Fruit fly (Drosophila melanogaster): Measurements from ENCODE around the gene CG14120.

The CG14120 gene

dm6 chr3L:12884680-12885079 lies at the start of gene CG14120:
Gene CG14120, plus strand, starts transcription at chr3L:12885039.
- TF ChIP-seq CrebA (GFP tag; optimal IDR thresholded peaks at IDR 0.05; ENCODE audit: borderline replicate concordance) (no peak), foxo (GFP tag; optimal IDR thresholded peaks at IDR 0.05) (no peak), GATAd (GFP tag; optimal IDR thresholded peaks at IDR 0.05) (no peak), Vsx2 (GFP tag; optimal IDR thresholded peaks at IDR 0.05; ENCODE audit: partially characterized antibody) (no peak), Myc (optimal IDR thresholded peaks at IDR 0.05) (no peak), Hr78 (GFP tag; optimal IDR thresholded peaks at IDR 0.05) (no peak), fru (GFP tag; optimal IDR thresholded peaks at IDR 0.05) (no peak), Abd-B (GFP tag; optimal IDR thresholded peaks at IDR 0.05) (no peak), Dfd (GFP tag; optimal IDR thresholded peaks at IDR 0.05) (no peak), dl (GFP tag; optimal IDR thresholded peaks at IDR 0.05; ENCODE audit: insufficient read depth in 1 of 2, partially characterized antibody in 2 of 2) (no peak), Jra (GFP tag; optimal IDR thresholded peaks at IDR 0.05) (no peak), lola (GFP tag; optimal IDR thresholded peaks at IDR 0.05) (no peak), psq (GFP tag; optimal IDR thresholded peaks at IDR 0.05) (no peak), jim (GFP tag; optimal IDR thresholded peaks at IDR 0.05) (no peak), CG32264 (GFP tag; optimal IDR thresholded peaks at IDR 0.05) (no peak)

DNA sequence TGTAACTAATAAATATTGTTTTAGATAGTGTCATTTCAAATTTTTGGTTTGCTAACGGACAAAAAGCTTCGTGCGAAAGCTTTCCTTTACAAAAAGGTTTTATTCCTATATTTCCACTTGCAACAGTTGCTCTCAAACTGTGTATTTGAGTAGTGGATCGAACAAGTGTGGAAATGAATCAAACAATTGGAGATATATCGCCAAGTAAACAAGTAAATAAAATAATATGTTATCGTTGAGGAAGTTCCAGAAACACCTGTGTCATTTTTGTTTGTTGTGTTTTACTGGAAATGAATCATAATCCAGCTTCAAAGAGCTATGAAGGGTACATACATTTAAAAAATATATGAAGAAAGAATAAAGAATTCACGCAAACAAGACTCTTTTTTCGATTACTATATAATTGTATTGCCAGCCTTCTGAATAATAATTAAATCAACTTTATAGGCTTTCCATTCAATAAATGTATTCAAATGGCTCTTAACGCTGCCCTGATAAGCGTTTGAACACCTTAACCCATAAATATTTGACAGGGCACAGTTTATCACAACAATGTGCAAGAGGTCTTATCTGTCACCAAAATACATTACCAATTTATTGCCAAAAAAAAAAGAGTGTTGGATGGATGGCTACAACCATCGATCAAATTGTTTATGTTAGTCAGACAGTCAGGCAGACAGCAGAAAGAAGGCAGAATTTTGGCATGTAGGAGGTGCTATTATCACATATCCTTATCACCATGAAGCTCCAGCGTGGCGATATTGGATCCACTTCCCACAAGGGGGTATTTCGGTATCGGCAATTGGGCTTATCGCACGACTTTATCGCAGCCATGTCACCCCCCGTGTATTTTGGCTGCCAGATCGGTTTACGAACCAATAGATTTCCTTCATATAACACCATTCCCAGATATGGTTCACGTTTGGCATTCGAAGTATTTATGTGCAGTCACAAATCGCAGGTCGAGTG lies 49.0 kb upstream of the CG14120 start:
- TF ChIP-seq Mio (GFP tag; optimal IDR thresholded peaks at IDR 0.05) = no peak
- TF ChIP-seq Rel (GFP tag; optimal IDR thresholded peaks at IDR 0.05) = no peak
- peak; percentile 28 for TF ChIP-seq Rel (tag; optimal IDR thresholded peaks at IDR 0.05)
- TF ChIP-seq Myc (optimal IDR thresholded peaks at IDR 0.05) = peak; percentile 67
- TF ChIP-seq pan (optimal IDR thresholded peaks at IDR 0.05) = no peak
- no peak for TF ChIP-seq Abd-B (GFP tag; optimal IDR thresholded peaks at IDR 0.05)
- TF ChIP-seq rgr (GFP tag; optimal IDR thresholded peaks at IDR 0.05) = peak; percentile 18
- no peak for TF ChIP-seq psq (GFP tag; optimal IDR thresholded peaks at IDR 0.05)

dm6 chr3L:12837196-12837720 lies 47.6 kb upstream of the CG14120 start:
- TF ChIP-seq Rel (GFP tag; optimal IDR thresholded peaks at IDR 0.05) = no peak
- peak; percentile 38 for TF ChIP-seq Rel (tag; optimal IDR thresholded peaks at IDR 0.05)
- TF ChIP-seq fru (GFP tag; optimal IDR thresholded peaks at IDR 0.05) = no peak

- TF ChIP-seq Dfd (GFP tag; optimal IDR thresholded peaks at IDR 0.05) = no peak
These were observed 45.0 kb upstream of the CG14120 start for dm6 chr3L:12839882-12840281.

dm6 chr3L:12841459-12841858 lies 43.4 kb upstream of the CG14120 start:
- no peak for TF ChIP-seq CG32264 (GFP tag; optimal IDR thresholded peaks at IDR 0.05)
- TF ChIP-seq N (GFP tag; optimal IDR thresholded peaks at IDR 0.05) = no peak
- TF ChIP-seq psq (GFP tag; optimal IDR thresholded peaks at IDR 0.05) = no peak
- no peak for TF ChIP-seq dsf (GFP tag; optimal IDR thresholded peaks at IDR 0.05; ENCODE audit: borderline replicate concordance)
- no peak for TF ChIP-seq fru (GFP tag; optimal IDR thresholded peaks at IDR 0.05)
- TF ChIP-seq ey (GFP tag; optimal IDR thresholded peaks at IDR 0.05) = no peak
- no peak for TF ChIP-seq br (GFP tag; optimal IDR thresholded peaks at IDR 0.05)
- no peak for TF ChIP-seq GATAd (GFP tag; optimal IDR thresholded peaks at IDR 0.05)
- no peak for TF ChIP-seq sv (GFP tag; optimal IDR thresholded peaks at IDR 0.05)
- TF ChIP-seq brk (GFP tag; optimal IDR thresholded peaks at IDR 0.05) = no peak
- no peak for TF ChIP-seq CrebA (GFP tag; optimal IDR thresholded peaks at IDR 0.05; ENCODE audit: borderline replicate concordance)
- TF ChIP-seq Hr83 (GFP tag; optimal IDR thresholded peaks at IDR 0.05; ENCODE audit: poor library complexity, severe bottlenecking) = no peak
- TF ChIP-seq Abd-B (GFP tag; optimal IDR thresholded peaks at IDR 0.05) = no peak
- no peak for TF ChIP-seq foxo (GFP tag; optimal IDR thresholded peaks at IDR 0.05)
- TF ChIP-seq pan (optimal IDR thresholded peaks at IDR 0.05) = no peak
- TF ChIP-seq sage (GFP tag; optimal IDR thresholded peaks at IDR 0.05) = no peak
- TF ChIP-seq dmrt93B (GFP tag; optimal IDR thresholded peaks at IDR 0.05) = no peak
- no peak for TF ChIP-seq CG9705 (GFP tag; optimal IDR thresholded peaks at IDR 0.05)
- TF ChIP-seq Hr78 (GFP tag; optimal IDR thresholded peaks at IDR 0.05) = no peak
- no peak for TF ChIP-seq dl (GFP tag; optimal IDR thresholded peaks at IDR 0.05; ENCODE audit: insufficient read depth in 1 of 2, partially characterized antibody in 2 of 2)

All from whole organism, wandering third instar larva.